Fruit fly (Drosophila melanogaster): ENCODE data around the gene CG7299.

CG7299 gene

DNA sequence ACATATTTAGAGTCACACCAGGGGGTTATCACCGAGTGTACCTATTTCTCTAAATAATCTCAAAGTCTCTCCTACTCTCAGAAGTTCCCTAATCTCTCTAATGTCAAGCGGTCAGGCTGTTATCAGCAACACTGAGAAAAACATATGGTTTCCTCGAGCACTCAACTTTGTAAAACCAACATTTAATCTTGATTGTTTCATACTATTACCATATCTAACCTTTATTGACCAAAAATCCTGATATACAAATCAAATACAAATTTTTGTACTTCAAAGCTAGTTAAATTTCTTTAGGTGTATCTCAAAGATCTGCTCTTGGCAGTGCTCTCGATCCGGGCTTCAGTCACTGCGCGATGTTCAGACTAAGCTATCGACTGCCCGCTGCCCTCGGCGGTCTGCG, 19.1 kb upstream of the CG7299 start, which contains the start of gene CG6415 (continued):
- no peak for TF ChIP-seq tll (GFP tag; optimal IDR thresholded peaks at IDR 0.05)
- TF ChIP-seq dmrt99B (tag; optimal IDR thresholded peaks at IDR 0.05): peak; percentile 80
- TF ChIP-seq unpg (GFP tag; optimal IDR thresholded peaks at IDR 0.05): peak; percentile 81
- TF ChIP-seq Poxn (GFP tag; IDR thresholded peaks at IDR 0.05): no peak
- peak; percentile 84 for TF ChIP-seq CG2712 (tag; optimal IDR thresholded peaks at IDR 0.05)
- peak; percentile 20 for TF ChIP-seq CG6254 (GFP tag; optimal IDR thresholded peaks at IDR 0.05)
- TF ChIP-seq Xrp1 (GFP tag; IDR thresholded peaks at IDR 0.05): peak; percentile 86
- peak; percentile 67 for TF ChIP-seq CG16863 (GFP tag; optimal IDR thresholded peaks at IDR 0.05)
- peak; percentile 48 for TF ChIP-seq NC2β (GFP tag; optimal IDR thresholded peaks at IDR 0.05)
- peak; percentile 59 for TF ChIP-seq CG4328 (GFP tag; optimal IDR thresholded peaks at IDR 0.05)
- no peak for TF ChIP-seq Opbp (GFP tag; IDR thresholded peaks at IDR 0.05; ENCODE audit: partially characterized antibody)
- TF ChIP-seq CG12659 (GFP tag; optimal IDR thresholded peaks at IDR 0.05): peak; percentile 61
- TF ChIP-seq CG1529 (GFP tag; optimal IDR thresholded peaks at IDR 0.05): peak; percentile 59
- TF ChIP-seq CHES-1-like (GFP tag; optimal IDR thresholded peaks at IDR 0.05): peak; percentile 14
- TF ChIP-seq fru (optimal IDR thresholded peaks at IDR 0.05): no peak
- TF ChIP-seq sob (GFP tag; IDR thresholded peaks at IDR 0.05): peak; percentile 80
- no peak for TF ChIP-seq Kr (GFP tag; optimal IDR thresholded peaks at IDR 0.05)
- TF ChIP-seq Sry-δ (GFP tag; optimal IDR thresholded peaks at IDR 0.05): peak; percentile 42
- no peak for TF ChIP-seq eve (GFP tag; optimal IDR thresholded peaks at IDR 0.05)
- TF ChIP-seq CG18011 (GFP tag; optimal IDR thresholded peaks at IDR 0.05): peak; percentile 11
- no peak for TF ChIP-seq CG9797 (GFP tag; optimal IDR thresholded peaks at IDR 0.05)
- TF ChIP-seq cas (GFP tag; IDR thresholded peaks at IDR 0.05): 0 out of 2 replicates have a peak, but pooled peaks have one; percentile 19
- no peak for TF ChIP-seq vfl (GFP tag; optimal IDR thresholded peaks at IDR 0.05)
- no peak for TF ChIP-seq dan (GFP tag; IDR thresholded peaks at IDR 0.05)
- TF ChIP-seq Ssrp (tag; optimal IDR thresholded peaks at IDR 0.05): peak; percentile 70
- TF ChIP-seq Drgx (GFP tag; IDR thresholded peaks at IDR 0.05): peak; percentile 68
- TF ChIP-seq schlank (tag; optimal IDR thresholded peaks at IDR 0.05): peak; percentile 25
- peak; percentile 75 for TF ChIP-seq Fer3 (tag; optimal IDR thresholded peaks at IDR 0.05)
- no peak for TF ChIP-seq Bgb (GFP tag; IDR thresholded peaks at IDR 0.05; ENCODE audit: partially characterized antibody)
- no peak for TF ChIP-seq trh (GFP tag; optimal IDR thresholded peaks at IDR 0.05)
- peak; percentile 48 for TF ChIP-seq Atf3 (GFP tag; optimal IDR thresholded peaks at IDR 0.05)
- peak; percentile 76; the same call in 2 of the 3 replicates for TF ChIP-seq otp (GFP tag; IDR thresholded peaks at IDR 0.05)
- peak; percentile 55 for TF ChIP-seq trem (tag; optimal IDR thresholded peaks at IDR 0.05)
- TF ChIP-seq CG8089 (GFP tag; optimal IDR thresholded peaks at IDR 0.05): peak; percentile 44
- TF ChIP-seq knrl (GFP tag; IDR thresholded peaks at IDR 0.05; ENCODE audit: partially characterized antibody): no peak
- TF ChIP-seq pros (GFP tag; optimal IDR thresholded peaks at IDR 0.05): no peak
- peak; percentile 54 for TF ChIP-seq CG30431 (GFP tag; optimal IDR thresholded peaks at IDR 0.05)
- no peak for TF ChIP-seq Dll (GFP tag; IDR thresholded peaks at IDR 0.05; ENCODE audit: partially characterized antibody)
- peak; percentile 36 for TF ChIP-seq tio (GFP tag; optimal IDR thresholded peaks at IDR 0.05)
- no peak for TF ChIP-seq B-H2 (GFP tag; optimal IDR thresholded peaks at IDR 0.05)
- no peak for TF ChIP-seq MBD-R2 (GFP tag; IDR thresholded peaks at IDR 0.05)
- TF ChIP-seq CG6175 (GFP tag; IDR thresholded peaks at IDR 0.05): no peak
- no peak for TF ChIP-seq bbx (GFP tag; IDR thresholded peaks at IDR 0.05; ENCODE audit: partially characterized antibody)
- peak; percentile 86 for TF ChIP-seq CG2120 (GFP tag; optimal IDR thresholded peaks at IDR 0.05)
- peak; percentile 30 for TF ChIP-seq Ets97D (GFP tag; optimal IDR thresholded peaks at IDR 0.05)
- no peak for TF ChIP-seq kni (GFP tag; optimal IDR thresholded peaks at IDR 0.05)
- TF ChIP-seq CG3065 (GFP tag; optimal IDR thresholded peaks at IDR 0.05): no peak
- TF ChIP-seq D19B (GFP tag; optimal IDR thresholded peaks at IDR 0.05): peak; percentile 41
- TF ChIP-seq br (optimal IDR thresholded peaks at IDR 0.05): no peak
- TF ChIP-seq gsb-n (tag; optimal IDR thresholded peaks at IDR 0.05): peak; percentile 70
- TF ChIP-seq Optix (GFP tag; IDR thresholded peaks at IDR 0.05): peak; percentile 42; the same call in 1 of the 3 replicates

Measured in whole organism, embryonic.